Worm (Caenorhabditis elegans) whole organism, mixed stage, embryonic: ENCODE measurements around the gene tbp-1.

ENCODE experiments used
- M03D4.4 ChIP-seq: sonication (generic microtip); optimal IDR thresholded peaks from 2 replicates; lab custom pipeline; 2017; ENCODE audit warnings: mild to moderate bottlenecking, missing genetic modification characterization, missing compliant biosample characterization
- bed-3 ChIP-seq: fragments of 200-800 bp; sonication (Bioruptor generic); optimal IDR thresholded peaks from 3 replicates; lab custom pipeline; 2018; ENCODE audit warnings: mild to moderate bottlenecking, missing genetic modification characterization, moderate library complexity, missing compliant biosample characterization
- blmp-1 ChIP-seq: fragments of 150-350 bp; optimal IDR thresholded peaks from 2 replicates; lab custom pipeline; 2014; ENCODE audit warnings: missing biosample characterization, missing genetic modification characterization
- ceh-39 ChIP-seq: fragments of 150-350 bp; optimal IDR thresholded peaks from 2 replicates; lab custom pipeline; 2014; ENCODE audit warnings: missing biosample characterization, missing genetic modification characterization
- ceh-43 ChIP-seq: fragments of 200-800 bp; sonication (Bioruptor generic); optimal IDR thresholded peaks from 2 replicates; lab custom pipeline; 2018; ENCODE audit warnings: mild to moderate bottlenecking, missing genetic modification characterization, moderate library complexity, missing compliant biosample characterization
- ceh-83 ChIP-seq: fragments of 200-800 bp; sonication (Bioruptor generic); optimal IDR thresholded peaks from 2 replicates; lab custom pipeline; 2018; ENCODE audit warnings: mild to moderate bottlenecking, missing genetic modification characterization, missing compliant biosample characterization
- ces-1 ChIP-seq: fragments of 150-350 bp; optimal IDR thresholded peaks from 2 replicates; lab custom pipeline; 2014; ENCODE audit warnings: missing biosample characterization, missing genetic modification reagents, missing genetic modification characterization
- cnd-1 ChIP-seq: fragments of 200-800 bp; sonication (Bioruptor generic); optimal IDR thresholded peaks from 2 replicates; lab custom pipeline; 2018; ENCODE audit warnings: mild to moderate bottlenecking, missing genetic modification characterization, missing compliant biosample characterization
- elt-1 ChIP-seq: sonication (generic microtip); optimal IDR thresholded peaks from 2 replicates; lab custom pipeline; 2017; ENCODE audit warnings: missing genetic modification characterization, mild to moderate bottlenecking, missing compliant biosample characterization, antibody characterized with exemption, moderate library complexity, borderline replicate concordance; ENCODE audit not compliant: insufficient read depth
- elt-3 ChIP-seq: fragments of 150-350 bp; optimal IDR thresholded peaks from 2 replicates; lab custom pipeline; 2014; ENCODE audit warnings: missing biosample characterization, missing genetic modification characterization
- flh-1 ChIP-seq: fragments of 200-800 bp; sonication (Bioruptor generic); optimal IDR thresholded peaks from 2 replicates; lab custom pipeline; 2018; ENCODE audit warnings: mild to moderate bottlenecking, missing genetic modification characterization, moderate library complexity, missing compliant biosample characterization
- ham-2 ChIP-seq: fragments of 200-800 bp; sonication (Bioruptor generic); optimal IDR thresholded peaks from 2 replicates; lab custom pipeline; 2018; ENCODE audit warnings: mild to moderate bottlenecking, missing genetic modification characterization, missing compliant biosample characterization
- hlh-1 ChIP-seq: fragments of 150-350 bp; optimal IDR thresholded peaks from 2 replicates; lab custom pipeline; 2014; ENCODE audit warnings: missing biosample characterization, missing genetic modification reagents, missing genetic modification characterization
- lin-13 ChIP-seq: fragments of 150-350 bp; optimal IDR thresholded peaks from 2 replicates; lab custom pipeline; 2014; ENCODE audit warnings: missing biosample characterization, missing genetic modification characterization
- lin-32 ChIP-seq: fragments of 200-800 bp; sonication (Bioruptor generic); optimal IDR thresholded peaks from 2 replicates; lab custom pipeline; 2018; ENCODE audit warnings: mild to moderate bottlenecking, missing genetic modification characterization, missing compliant biosample characterization
- lsy-2 ChIP-seq: fragments of 150-350 bp; optimal IDR thresholded peaks from 2 replicates; lab custom pipeline; 2014; ENCODE audit warnings: missing biosample characterization, missing genetic modification characterization
- mab-5 ChIP-seq: fragments of 150-350 bp; optimal IDR thresholded peaks from 2 replicates; lab custom pipeline; 2014; ENCODE audit warnings: missing biosample characterization, missing genetic modification characterization
- mep-1 ChIP-seq: fragments of 150-350 bp; optimal IDR thresholded peaks from 2 replicates; lab custom pipeline; 2017; ENCODE audit warnings: missing biosample characterization, missing genetic modification reagents, missing genetic modification characterization, inconsistent platforms
- mls-2 ChIP-seq: sonication (generic microtip); optimal IDR thresholded peaks from 2 replicates; lab custom pipeline; 2016; ENCODE audit warnings: mild to moderate bottlenecking, missing genetic modification characterization, moderate library complexity, missing compliant biosample characterization
- nhr-2 ChIP-seq: fragments of 150-350 bp; optimal IDR thresholded peaks from 2 replicates; lab custom pipeline; 2014; ENCODE audit warnings: missing biosample characterization, missing genetic modification characterization
- nhr-237 ChIP-seq: fragments of 150-350 bp; optimal IDR thresholded peaks from 2 replicates; lab custom pipeline; 2014; ENCODE audit warnings: missing biosample characterization, missing genetic modification characterization
- nhr-76 ChIP-seq: sonication (generic microtip); optimal IDR thresholded peaks from 2 replicates; lab custom pipeline; 2017; ENCODE audit warnings: missing biosample characterization, missing genetic modification characterization
- sem-2 ChIP-seq: fragments of 200-800 bp; sonication (Bioruptor generic); optimal IDR thresholded peaks from 2 replicates; lab custom pipeline; 2018; ENCODE audit warnings: mild to moderate bottlenecking, missing genetic modification characterization, missing compliant biosample characterization
- snpc-4 ChIP-seq: fragments of 150-350 bp; optimal IDR thresholded peaks from 2 replicates; lab custom pipeline; 2014; ENCODE audit warnings: missing biosample characterization, missing genetic modification characterization
- sptf-1 ChIP-seq: sonication (generic microtip); optimal IDR thresholded peaks from 2 replicates; lab custom pipeline; 2017; ENCODE audit warnings: mild to moderate bottlenecking, missing genetic modification characterization, moderate library complexity, missing compliant biosample characterization
- tbx-8 ChIP-seq: fragments of 200-800 bp; sonication (Bioruptor generic); optimal IDR thresholded peaks from 2 replicates; lab custom pipeline; 2018; ENCODE audit warnings: mild to moderate bottlenecking, missing genetic modification characterization, moderate library complexity, missing compliant biosample characterization
- unc-120 ChIP-seq: sonication (generic microtip); optimal IDR thresholded peaks from 2 replicates; lab custom pipeline; 2017; ENCODE audit warnings: missing genetic modification characterization, missing compliant biosample characterization; ENCODE audit not compliant: poor library complexity, severe bottlenecking
- unc-39 ChIP-seq: fragments of 150-350 bp; optimal IDR thresholded peaks from 2 replicates; lab custom pipeline; 2014; ENCODE audit warnings: missing biosample characterization, missing genetic modification characterization
- unc-62 ChIP-seq: fragments of 150-350 bp; optimal IDR thresholded peaks from 2 replicates; lab custom pipeline; 2014; ENCODE audit warnings: missing biosample characterization, missing genetic modification reagents, missing genetic modification characterization
- zip-8 ChIP-seq: fragments of 150-350 bp; optimal IDR thresholded peaks from 2 replicates; lab custom pipeline; 2014; ENCODE audit warnings: missing biosample characterization, missing genetic modification characterization
- ztf-11 ChIP-seq: fragments of 150-350 bp; optimal IDR thresholded peaks from 2 replicates; lab custom pipeline; 2014; ENCODE audit warnings: missing biosample characterization, missing genetic modification characterization

Gene tbp-1

DNA sequence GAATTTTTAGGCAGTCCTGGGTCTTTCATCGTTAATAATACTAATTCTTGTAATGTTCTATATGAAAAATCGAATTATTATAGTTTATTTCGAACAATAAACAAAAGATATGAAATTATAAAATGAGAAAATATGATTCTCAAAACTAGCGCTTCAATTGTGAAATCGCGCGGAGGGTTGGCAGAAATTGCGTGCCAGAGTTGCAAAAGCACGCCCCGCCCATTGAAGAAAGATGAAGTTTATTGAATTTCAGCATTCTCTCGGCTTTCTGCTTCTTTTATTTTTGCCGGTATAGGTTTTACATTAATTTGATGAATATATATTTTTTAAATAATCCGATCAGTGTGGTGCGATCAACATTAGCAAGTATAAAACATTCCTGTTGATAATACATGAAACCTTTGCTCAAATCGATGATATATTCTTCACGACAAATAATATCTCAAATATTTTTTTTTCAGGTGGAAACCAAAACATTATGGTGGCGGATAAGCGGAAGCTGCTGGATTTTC, 24.7 kb upstream of the tbp-1 start, which contains the start of the genes eco-1 and hmgr-1:
Gene eco-1, minus strand, starts transcription at position 59 of the 512 bp plus-strand sequence.
Gene hmgr-1, plus strand, starts transcription at position 462 of the 512 bp plus-strand sequence.
- TF ChIP-seq ham-2 (GFP tag; lab: Kevin White, UChicago): no peak
- no peak for TF ChIP-seq mab-5
- no peak for TF ChIP-seq sptf-1 (tag; lab: Kevin White, UChicago)
- no peak for TF ChIP-seq ceh-39 (tag; lab: Kevin White, UChicago)
- peak; percentile 45 for TF ChIP-seq ces-1
- no peak for TF ChIP-seq bed-3
- no peak for TF ChIP-seq elt-3 (tag; lab: Kevin White, UChicago)
- TF ChIP-seq ztf-11: no peak
- peak; percentile 64 for TF ChIP-seq lsy-2 (tag; lab: Kevin White, UChicago)
- no peak for TF ChIP-seq unc-39 (tag; lab: Kevin White, UChicago)
- no peak for TF ChIP-seq nhr-237 (tag; lab: Kevin White, UChicago)
- no peak for TF ChIP-seq unc-62 (GFP tag; lab: Kevin White, UChicago)
- TF ChIP-seq mep-1 (tag; lab: Kevin White, UChicago): peak; percentile 44
- no peak for TF ChIP-seq ceh-83
- no peak for TF ChIP-seq cnd-1 (tag; lab: Kevin White, UChicago)
- no peak for TF ChIP-seq lin-32 (GFP tag; lab: Kevin White, UChicago)
- TF ChIP-seq tbx-8 (GFP tag; lab: Kevin White, UChicago): no peak
- no peak for TF ChIP-seq unc-120 (tag; lab: Kevin White, UChicago)

DNA sequence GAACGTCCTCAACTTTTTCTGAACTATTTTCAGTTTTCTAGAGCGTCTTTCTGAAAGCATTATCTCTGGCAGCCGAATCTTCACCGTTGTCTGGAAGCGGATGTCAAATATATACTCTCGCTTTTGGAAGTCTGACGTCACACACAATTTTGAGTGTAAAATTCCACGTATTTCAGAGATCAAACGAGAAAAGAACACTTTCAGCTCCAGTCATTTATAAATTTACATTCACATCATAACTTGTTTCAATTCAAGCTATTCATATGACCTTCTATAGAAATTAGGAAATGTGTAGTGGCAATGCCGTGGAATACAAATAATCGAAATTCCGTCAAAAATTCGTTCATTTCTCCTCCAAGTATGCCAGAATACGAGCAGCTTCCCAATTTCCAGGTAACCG, 18.2 kb upstream of the tbp-1 start, which contains the start of gene F08F8.11:
Gene F08F8.11, plus strand, starts transcription at position 301 of the 400 bp plus-strand sequence.
- TF ChIP-seq ceh-39 (tag; lab: Kevin White, UChicago) (no peak), unc-62 (GFP tag; lab: Kevin White, UChicago) (no peak), unc-39 (tag; lab: Kevin White, UChicago) (no peak), zip-8 (tag; lab: Kevin White, UChicago) (no peak), hlh-1 (no peak)

DNA sequence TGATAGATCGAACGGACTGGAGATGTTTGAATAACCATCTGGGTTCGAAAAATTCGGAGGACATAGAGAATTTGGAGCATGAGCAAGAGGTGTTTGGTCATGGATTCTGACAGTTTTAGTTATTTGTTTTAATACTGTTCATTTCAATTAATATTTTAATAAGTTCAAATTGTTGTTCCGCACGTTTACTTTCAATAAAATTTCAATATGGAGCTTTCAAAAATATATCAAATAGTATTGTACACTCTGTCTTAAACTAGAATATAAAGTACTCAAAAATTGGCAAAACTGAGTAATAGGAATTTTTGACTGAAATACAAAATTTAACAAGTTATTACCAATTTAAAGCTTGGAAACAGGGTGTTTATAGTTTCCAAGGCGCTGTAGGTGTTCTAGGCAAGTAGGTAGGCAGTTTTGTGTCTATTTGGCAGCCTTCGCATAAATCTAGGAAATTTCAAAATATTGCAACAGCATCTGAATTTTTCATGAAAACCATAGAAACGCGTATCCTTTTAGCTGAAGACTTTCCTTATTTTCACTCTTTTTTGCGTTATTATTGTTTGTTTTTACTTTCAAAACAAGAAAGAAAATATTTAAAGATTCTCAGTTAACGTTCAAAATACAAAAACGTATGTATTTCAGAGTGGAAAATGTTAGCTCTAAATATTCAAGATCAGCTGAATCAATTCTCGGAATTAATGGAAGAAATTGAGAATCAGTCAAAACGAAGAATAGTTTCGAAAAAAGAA, 16.6 kb upstream of the tbp-1 start, which contains the start of the genes T20B12.5 and T20B12.4:
Gene T20B12.5, minus strand, starts transcription at position 101 of the 749 bp plus-strand sequence.
Gene T20B12.4, plus strand, starts transcription at position 699 of the 749 bp plus-strand sequence.
- no peak for TF ChIP-seq hlh-1
- no peak for TF ChIP-seq ceh-83
- no peak for TF ChIP-seq nhr-237 (tag; lab: Kevin White, UChicago)
- TF ChIP-seq unc-120 (tag; lab: Kevin White, UChicago): no peak
- TF ChIP-seq M03D4.4 (tag; lab: Kevin White, UChicago): no peak
- no peak for TF ChIP-seq sem-2 (GFP tag; lab: Kevin White, UChicago)
- no peak for TF ChIP-seq bed-3
- no peak for TF ChIP-seq lin-13 (tag; lab: Kevin White, UChicago)
- TF ChIP-seq ham-2 (GFP tag; lab: Kevin White, UChicago): no peak
- no peak for TF ChIP-seq unc-62 (GFP tag; lab: Kevin White, UChicago)

DNA sequence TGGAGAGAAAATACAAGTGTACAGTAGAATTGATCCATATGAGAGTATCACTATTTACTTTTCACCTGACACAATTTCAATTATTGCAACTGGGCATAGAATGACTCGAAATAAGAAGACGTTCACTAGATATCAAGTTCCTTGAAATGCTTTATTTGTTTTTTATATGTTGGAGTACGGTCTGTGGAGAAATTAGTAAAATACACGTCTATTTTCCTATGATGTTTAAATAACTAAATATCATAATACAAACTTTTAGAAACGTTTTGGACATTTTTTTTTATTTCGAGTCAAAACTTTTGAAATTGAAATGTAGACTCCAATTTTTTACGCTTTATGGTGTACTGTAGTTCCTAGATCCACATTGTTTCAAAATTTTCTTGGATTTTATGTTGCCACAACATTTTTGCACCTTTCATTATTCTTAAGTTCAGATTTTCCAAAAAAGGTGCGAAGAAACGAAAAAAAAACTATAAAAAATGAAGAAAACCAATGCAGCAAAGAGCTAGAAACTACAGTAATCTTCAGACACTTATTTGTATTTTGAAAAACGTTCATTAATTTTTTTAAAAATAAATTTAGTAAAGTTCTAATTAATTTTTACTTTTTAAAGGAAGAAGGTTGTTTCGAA, 14.3 kb upstream of the tbp-1 start:
- TF ChIP-seq elt-1 (no peak), mab-5 (no peak), snpc-4 (tag; lab: Kevin White, UChicago) (no peak), sptf-1 (tag; lab: Kevin White, UChicago) (no peak), ceh-43 (GFP tag; lab: Kevin White, UChicago) (no peak), blmp-1 (tag; lab: Kevin White, UChicago) (no peak), unc-120 (tag; lab: Kevin White, UChicago) (no peak), lin-32 (GFP tag; lab: Kevin White, UChicago) (no peak), ceh-83 (no peak), unc-62 (GFP tag; lab: Kevin White, UChicago) (no peak), flh-1 (GFP tag; lab: Kevin White, UChicago) (no peak), tbx-8 (GFP tag; lab: Kevin White, UChicago) (no peak), mls-2 (tag; lab: Kevin White, UChicago) (no peak), elt-3 (tag; lab: Kevin White, UChicago) (no peak), nhr-2 (tag; lab: Kevin White, UChicago) (no peak), nhr-76 (tag; lab: Kevin White, UChicago) (no peak)
- TF ChIP-seq, all 35 proteins: peak for 0
